Fruit fly (Drosophila melanogaster): ENCODE measurements around the gene obst-A.
A peak's percentile ranks its signal among the peaks of the same experiment; 100 is the strongest.

Gene obst-A

dm6 chrX:20237914-20238313 is 1.7 kb upstream of the obst-A start:
- no peak for TF ChIP-seq Pif1A (GFP tag; optimal IDR thresholded peaks at IDR 0.05)
- TF ChIP-seq EcR (GFP tag; optimal IDR thresholded peaks at IDR 0.05) = peak; percentile 50

DNA sequence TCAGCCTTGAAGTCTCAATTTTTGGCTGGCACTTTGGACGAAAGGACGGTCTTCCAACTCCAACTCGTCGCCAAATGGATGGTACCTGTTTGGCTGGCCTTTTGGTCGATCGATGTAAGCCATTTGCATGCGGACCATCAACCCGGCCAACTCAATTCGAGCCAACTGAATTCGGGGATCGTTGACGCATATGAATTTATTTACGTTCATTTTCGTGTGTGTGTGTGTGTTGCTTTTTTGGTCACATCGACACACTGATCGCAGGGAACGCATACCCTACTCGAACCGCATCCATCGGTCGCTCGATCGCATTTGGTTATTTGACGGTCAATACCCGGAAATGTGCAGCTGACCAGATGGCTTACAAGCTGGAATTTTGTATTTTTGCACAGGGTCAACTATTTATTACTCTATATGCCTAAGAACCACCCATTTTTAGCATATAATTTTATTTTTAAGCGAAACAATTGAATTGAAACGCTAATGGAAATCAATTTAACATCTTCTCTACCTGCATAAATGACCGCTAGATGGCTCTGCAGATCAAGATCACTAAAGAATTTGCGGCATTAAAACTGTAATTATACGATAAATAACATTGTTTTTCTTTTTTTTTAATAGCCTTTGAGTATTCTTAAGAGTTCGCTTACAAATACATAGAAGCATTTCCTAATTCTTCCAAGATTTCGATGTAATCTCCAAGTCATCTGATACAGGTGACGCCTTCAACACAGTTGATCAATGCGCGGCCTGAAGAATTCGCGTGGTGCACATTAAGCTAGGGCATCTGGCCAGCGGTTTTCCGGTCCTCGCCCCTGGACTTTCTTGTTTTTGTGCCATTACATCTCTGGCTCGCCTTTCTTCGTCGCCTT is 683 bp upstream of the obst-A start:
- TF ChIP-seq CG12605 (GFP tag; IDR thresholded peaks at IDR 0.05) = no peak
- no peak for TF ChIP-seq CG4496 (GFP tag; IDR thresholded peaks at IDR 0.05)
- TF ChIP-seq fd96Ca (GFP tag; IDR thresholded peaks at IDR 0.05) = no peak
- no peak for TF ChIP-seq CG15710 (tag; optimal IDR thresholded peaks at IDR 0.05)
- TF ChIP-seq CG34367 (tag; optimal IDR thresholded peaks at IDR 0.05) = no peak
- peak; percentile 17 for TF ChIP-seq CG14655 (GFP tag; optimal IDR thresholded peaks at IDR 0.05)
- TF ChIP-seq CG8301 (tag; optimal IDR thresholded peaks at IDR 0.05) = no peak
- no peak for TF ChIP-seq CG9948 (tag; optimal IDR thresholded peaks at IDR 0.05)
- TF ChIP-seq EcR (GFP tag; optimal IDR thresholded peaks at IDR 0.05) = peak; percentile 43

- TF ChIP-seq CG12605 (GFP tag; IDR thresholded peaks at IDR 0.05) = no peak
- no peak for TF ChIP-seq rn (GFP tag; IDR thresholded peaks at IDR 0.05)
- no peak for TF ChIP-seq Pif1B (GFP tag; optimal IDR thresholded peaks at IDR 0.05)
- no peak for TF ChIP-seq CG15710 (tag; optimal IDR thresholded peaks at IDR 0.05)
- no peak for TF ChIP-seq CG34367 (tag; optimal IDR thresholded peaks at IDR 0.05)
- no peak for TF ChIP-seq CG17806 (tag; optimal IDR thresholded peaks at IDR 0.05)
- no peak for TF ChIP-seq CG13204 (GFP tag; optimal IDR thresholded peaks at IDR 0.05)
- no peak for TF ChIP-seq CG32121 (GFP tag; IDR thresholded peaks at IDR 0.05)
- no peak for TF ChIP-seq CG14655 (GFP tag; optimal IDR thresholded peaks at IDR 0.05)
- no peak for TF ChIP-seq D1 (tag; optimal IDR thresholded peaks at IDR 0.05)
- no peak for TF ChIP-seq Pif1A (GFP tag; optimal IDR thresholded peaks at IDR 0.05)
- no peak for TF ChIP-seq Ets98B (GFP tag; IDR thresholded peaks at IDR 0.05)
- no peak for TF ChIP-seq gl (tag; optimal IDR thresholded peaks at IDR 0.05)
- no peak for TF ChIP-seq CG8301 (tag; optimal IDR thresholded peaks at IDR 0.05)
- no peak for TF ChIP-seq fd96Ca (GFP tag; IDR thresholded peaks at IDR 0.05)
- no peak for TF ChIP-seq CG9948 (tag; optimal IDR thresholded peaks at IDR 0.05)
Observed at dm6 chrX:20240518-20241186, 997 bp downstream of the obst-A start.

DNA sequence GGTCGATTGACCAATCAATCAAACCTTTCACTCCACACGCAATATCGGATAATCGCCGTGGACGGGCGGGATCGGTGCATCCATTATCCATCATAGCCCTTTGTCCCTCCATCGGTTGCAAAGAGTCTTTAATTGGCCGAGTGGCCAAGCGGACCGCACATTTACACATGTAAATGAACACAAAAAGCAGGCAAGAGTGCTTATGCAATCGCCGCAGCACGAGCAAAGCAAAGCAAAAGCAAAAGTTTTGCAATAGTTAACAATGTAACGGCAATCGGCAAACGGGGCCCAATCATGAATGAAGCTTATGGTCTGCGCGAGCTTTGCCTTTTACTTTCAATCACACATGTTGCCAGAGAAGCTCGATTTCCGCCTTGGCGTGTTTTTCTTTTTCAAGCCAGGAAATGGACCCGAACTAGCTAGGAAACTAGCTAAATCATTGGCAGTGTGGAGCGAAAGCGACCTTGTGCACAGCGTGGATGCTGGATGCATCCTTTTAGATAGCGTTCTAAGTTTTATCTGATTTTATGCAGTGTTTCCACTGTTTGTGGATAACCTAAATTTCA is 3.7 kb downstream of the obst-A start:
- no peak for TF ChIP-seq CG9948 (tag; optimal IDR thresholded peaks at IDR 0.05)
- no peak for TF ChIP-seq CG34367 (tag; optimal IDR thresholded peaks at IDR 0.05)
- no peak for TF ChIP-seq Pif1B (GFP tag; optimal IDR thresholded peaks at IDR 0.05)
- no peak for TF ChIP-seq CG14655 (GFP tag; optimal IDR thresholded peaks at IDR 0.05)
- no peak for TF ChIP-seq CG10348 (GFP tag; IDR thresholded peaks at IDR 0.05)
- TF ChIP-seq CG8301 (tag; optimal IDR thresholded peaks at IDR 0.05) = no peak
- TF ChIP-seq CG4496 (GFP tag; IDR thresholded peaks at IDR 0.05) = no peak
- TF ChIP-seq CG32121 (GFP tag; IDR thresholded peaks at IDR 0.05) = no peak

DNA sequence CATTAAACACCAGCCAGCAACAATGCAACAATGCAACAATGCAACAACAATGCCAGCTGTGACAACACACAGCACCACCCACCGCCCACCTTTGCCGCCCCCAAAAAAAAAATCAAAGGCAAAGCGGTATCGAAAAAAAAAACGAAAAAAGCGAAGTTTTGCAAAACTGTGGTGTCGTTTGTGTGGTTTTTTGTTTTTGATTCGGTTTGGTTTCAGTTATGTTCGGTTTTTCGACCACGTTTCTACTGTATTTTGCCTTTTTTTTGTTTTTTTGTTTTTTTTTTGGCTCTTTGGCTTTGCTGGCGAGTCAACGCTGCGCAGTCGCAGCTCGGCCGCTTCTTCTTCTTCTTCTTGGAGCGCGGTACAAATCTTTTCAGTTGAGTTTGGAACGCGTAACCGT is 4.6 kb downstream of the obst-A start, which contains the start of gene Peritrophin-A:
TSS of gene Peritrophin-A (plus strand) at position 370 of the 400 bp plus-strand sequence.
- TF ChIP-seq Snoo (tag; optimal IDR thresholded peaks at IDR 0.05) (peak; percentile 62), EcR (GFP tag; optimal IDR thresholded peaks at IDR 0.05) (no peak), CG12605 (GFP tag; IDR thresholded peaks at IDR 0.05) (peak; percentile 80), fd96Ca (GFP tag; IDR thresholded peaks at IDR 0.05) (peak; percentile 67; the same call in 2 of the 3 replicates), Pif1B (GFP tag; optimal IDR thresholded peaks at IDR 0.05) (no peak), Ets98B (GFP tag; IDR thresholded peaks at IDR 0.05) (peak; percentile 62), Pif1A (GFP tag; optimal IDR thresholded peaks at IDR 0.05) (peak; percentile 30), CG4496 (GFP tag; IDR thresholded peaks at IDR 0.05) (peak; percentile 75; the same call in 2 of the 3 replicates), CG10348 (GFP tag; IDR thresholded peaks at IDR 0.05) (no peak), rn (GFP tag; IDR thresholded peaks at IDR 0.05) (peak; percentile 39; the same call in 1 of the 2 replicates), CG32121 (GFP tag; IDR thresholded peaks at IDR 0.05) (peak; percentile 79)

dm6 chrX:20245218-20245863 is 5.7 kb downstream of the obst-A start:
- no peak for TF ChIP-seq EcR (GFP tag; optimal IDR thresholded peaks at IDR 0.05)
- TF ChIP-seq CG32121 (GFP tag; IDR thresholded peaks at IDR 0.05) = no peak
